Worm (Caenorhabditis elegans): ENCODE data around the gene ced-3.

DNA sequence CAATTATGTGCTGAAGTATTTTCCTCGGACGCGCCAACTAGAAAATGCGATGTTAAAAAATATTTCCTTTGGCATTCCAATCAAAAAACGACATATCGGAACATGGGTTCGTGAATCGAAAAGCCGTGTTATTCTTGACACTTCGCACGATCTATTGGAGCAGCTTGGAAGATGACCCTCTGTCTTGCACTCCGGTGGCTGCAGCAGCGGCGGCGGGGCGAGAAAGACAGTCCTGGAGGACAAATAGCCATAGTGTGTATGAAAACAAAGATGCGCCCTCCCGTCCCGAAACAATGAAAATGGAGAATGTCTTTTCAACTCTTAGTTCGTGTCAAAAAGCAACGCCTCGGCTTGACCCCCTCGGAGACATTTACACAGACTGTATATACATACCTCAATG is 36.4 kb downstream of the ced-3 start:
- TF ChIP-seq fkh-10 (GFP tag; optimal IDR thresholded peaks at IDR 0.05) (no peak), ceh-20 (GFP tag; IDR thresholded peaks at IDR 0.05) (no peak), unc-39 (tag; optimal IDR thresholded peaks at IDR 0.05) (no peak), lin-1 (GFP tag; IDR thresholded peaks at IDR 0.05) (no peak), snpc-1.2 (GFP tag; IDR thresholded peaks at IDR 0.05) (no peak), hmg-1.1 (GFP tag; IDR thresholded peaks at IDR 0.05) (no peak), lsy-2 (tag; optimal IDR thresholded peaks at IDR 0.05) (no peak), F44E2.7 (GFP tag; IDR thresholded peaks at IDR 0.05) (no peak), ZK546.5 (tag; optimal IDR thresholded peaks at IDR 0.05) (no peak)
